Worm (Caenorhabditis elegans): ENCODE data around the gene Y54G2A.41.
"Not testable (repeated sequence)": the region's sequence is repeated elsewhere in the genome, so short reads cannot be mapped to it uniquely, and the experiment has no call there.

DNA sequence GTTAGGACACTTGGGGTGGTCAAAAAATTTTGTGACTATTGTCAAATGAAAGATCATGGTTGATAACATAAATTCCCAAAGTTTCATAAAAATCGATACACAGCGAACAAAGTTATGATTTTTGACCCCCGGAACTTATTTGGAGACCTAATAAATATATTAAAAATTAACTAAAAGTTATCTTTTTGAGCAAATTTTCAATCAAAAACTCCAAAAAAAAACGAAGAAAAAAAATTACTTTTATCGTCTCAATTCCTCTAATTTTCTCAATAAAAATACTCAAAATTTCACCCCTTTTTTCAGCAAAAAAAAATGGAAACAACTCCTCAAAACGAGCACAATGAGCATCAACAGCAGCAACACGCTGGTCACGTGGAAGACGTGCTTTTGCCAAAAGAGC lies 36.7 kb downstream of the Y54G2A.41 start, which contains the start of gene atln-1:
- TF ChIP-seq gmeb-2 (tag; optimal IDR thresholded peaks at IDR 0.05); pax-1 (tag; optimal IDR thresholded peaks at IDR 0.05); ceh-24 (tag; optimal IDR thresholded peaks at IDR 0.05); ets-4 (tag; optimal IDR thresholded peaks at IDR 0.05); tbx-2 (tag; optimal IDR thresholded peaks at IDR 0.05); ama-1 (optimal IDR thresholded peaks at IDR 0.05); pha-4 (tag; optimal IDR thresholded peaks at IDR 0.05); ceh-14 (tag; optimal IDR thresholded peaks at IDR 0.05); nfya-1 (tag; optimal IDR thresholded peaks at IDR 0.05); nhr-11 (tag; optimal IDR thresholded peaks at IDR 0.05); ceh-45 (GFP tag; IDR thresholded peaks at IDR 0.05); hlh-15 (tag; optimal IDR thresholded peaks at IDR 0.05): not testable (repeated sequence)

All from whole organism, late embryonic.